Worm (Caenorhabditis elegans) whole organism, L2 larva: Measurements from ENCODE around the gene nsph-3.2.

Source experiments
- C34F6.9 ChIP-seq: fragments of 150-350 bp; optimal IDR thresholded peaks from 2 replicates; lab custom pipeline; 2014; ENCODE audit warnings: missing biosample characterization, missing genetic modification characterization
- F13H6.1 ChIP-seq: sonication (generic microtip); optimal IDR thresholded peaks from 2 replicates; lab custom pipeline; 2016; ENCODE audit warnings: missing genetic modification characterization, missing compliant biosample characterization
- Y55F3AM.14 ChIP-seq: fragments of 200-800 bp; sonication (Bioruptor generic); optimal IDR thresholded peaks from 2 replicates; lab custom pipeline; 2018; ENCODE audit warnings: mild to moderate bottlenecking, missing genetic modification characterization, missing compliant biosample characterization
- ZK546.5 ChIP-seq: sonication (generic microtip); optimal IDR thresholded peaks from 2 replicates; lab custom pipeline; 2017; ENCODE audit warnings: missing biosample characterization, missing genetic modification characterization
- alr-1 ChIP-seq: fragments of 150-350 bp; optimal IDR thresholded peaks from 2 replicates; lab custom pipeline; 2014; ENCODE audit warnings: missing biosample characterization, missing genetic modification characterization
- ama-1 ChIP-seq: fragments of 150-350 bp; optimal IDR thresholded peaks from 2 replicates; lab custom pipeline; 2018; ENCODE audit warnings: inconsistent platforms
- ceh-16 ChIP-seq: fragments of 150-350 bp; optimal IDR thresholded peaks from 2 replicates; lab custom pipeline; 2014; ENCODE audit warnings: missing biosample characterization, missing genetic modification characterization
- ceh-82 ChIP-seq: fragments of 150-350 bp; optimal IDR thresholded peaks from 2 replicates; lab custom pipeline; 2014; ENCODE audit warnings: missing biosample characterization, missing genetic modification characterization
- crh-2 ChIP-seq: sonication (generic microtip); optimal IDR thresholded peaks from 2 replicates; lab custom pipeline; 2017; ENCODE audit warnings: missing biosample characterization, missing genetic modification characterization
- dmd-4 ChIP-seq: sonication (generic microtip); optimal IDR thresholded peaks from 2 replicates; lab custom pipeline; 2017; ENCODE audit warnings: missing biosample characterization, missing genetic modification characterization
- egl-27 ChIP-seq: sonication (generic microtip); optimal IDR thresholded peaks from 3 replicates; lab custom pipeline; 2017; ENCODE audit warnings: missing biosample characterization, missing genetic modification reagents, missing genetic modification characterization
- elt-1 ChIP-seq: fragments of 150-350 bp; optimal IDR thresholded peaks from 2 replicates; lab custom pipeline; 2014; ENCODE audit warnings: missing biosample characterization, missing genetic modification characterization
- lin-11 ChIP-seq: fragments of 150-350 bp; sonication (generic microtip); optimal IDR thresholded peaks from 2 replicates; lab custom pipeline; 2014; ENCODE audit warnings: missing biosample characterization, missing genetic modification characterization, inconsistent platforms, mixed read lengths
- lin-13 ChIP-seq: fragments of 150-350 bp; optimal IDR thresholded peaks from 2 replicates; lab custom pipeline; 2014; ENCODE audit warnings: missing biosample characterization, missing genetic modification reagents, missing genetic modification characterization
- lin-39 ChIP-seq: fragments of 150-350 bp; optimal IDR thresholded peaks from 2 replicates; lab custom pipeline; 2014; ENCODE audit warnings: missing biosample characterization, missing genetic modification reagents, missing genetic modification characterization
- lsy-2 ChIP-seq, 2 experiments: fragments of 150-350 bp in 1 of 2; sonication (generic microtip) in 1 of 2; optimal IDR thresholded peaks; 2 replicates each; lab custom pipeline; 2014 to 2017; ENCODE audit warnings: missing biosample characterization in 2 of 2, missing genetic modification characterization in 2 of 2
- mbf-1 ChIP-seq: sonication (generic microtip); optimal IDR thresholded peaks from 2 replicates; lab custom pipeline; 2017; ENCODE audit warnings: missing biosample characterization, missing genetic modification characterization
- mdl-1 ChIP-seq, 2 experiments: fragments of 150-350 bp in 1 of 2; sonication (generic microtip) in 1 of 2; optimal IDR thresholded peaks; 2 replicates each; lab custom pipeline; 2017; ENCODE audit warnings: missing biosample characterization in 2 of 2, missing genetic modification characterization in 2 of 2
- nhr-10 ChIP-seq: sonication (generic microtip); optimal IDR thresholded peaks from 2 replicates; lab custom pipeline; 2017; ENCODE audit warnings: missing biosample characterization, missing genetic modification characterization
- nhr-11 ChIP-seq: fragments of 150-350 bp; optimal IDR thresholded peaks from 2 replicates; lab custom pipeline; 2014; ENCODE audit warnings: missing biosample characterization, missing genetic modification characterization
- nhr-12 ChIP-seq: fragments of 150-350 bp; optimal IDR thresholded peaks from 2 replicates; lab custom pipeline; 2014; ENCODE audit warnings: missing biosample characterization, missing genetic modification characterization
- nhr-129 ChIP-seq: fragments of 150-350 bp; optimal IDR thresholded peaks from 2 replicates; lab custom pipeline; 2014; ENCODE audit warnings: missing biosample characterization, missing genetic modification characterization
- nhr-21 ChIP-seq: fragments of 150-350 bp; optimal IDR thresholded peaks from 2 replicates; lab custom pipeline; 2014; ENCODE audit warnings: missing biosample characterization, missing genetic modification characterization
- nhr-23 ChIP-seq: fragments of 150-350 bp; optimal IDR thresholded peaks from 2 replicates; lab custom pipeline; 2014; ENCODE audit warnings: missing biosample characterization, missing genetic modification reagents, missing genetic modification characterization
- nhr-25 ChIP-seq: fragments of 150-350 bp; sonication (generic microtip); optimal IDR thresholded peaks from 3 replicates; lab custom pipeline; 2014; ENCODE audit warnings: missing biosample characterization, missing genetic modification characterization
- nhr-6 ChIP-seq: fragments of 150-350 bp; optimal IDR thresholded peaks from 2 replicates; lab custom pipeline; 2014; ENCODE audit warnings: missing biosample characterization, missing genetic modification characterization
- nhr-77 ChIP-seq: fragments of 150-350 bp; optimal IDR thresholded peaks from 2 replicates; lab custom pipeline; 2014; ENCODE audit warnings: missing biosample characterization, missing genetic modification characterization
- peb-1 ChIP-seq: fragments of 150-350 bp; optimal IDR thresholded peaks from 2 replicates; lab custom pipeline; 2014; ENCODE audit warnings: missing biosample characterization, missing genetic modification characterization
- sem-4 ChIP-seq: fragments of 150-350 bp; optimal IDR thresholded peaks from 2 replicates; lab custom pipeline; 2014; ENCODE audit warnings: missing biosample characterization, missing genetic modification reagents, missing genetic modification characterization
- skn-1 ChIP-seq: sonication (generic microtip); optimal IDR thresholded peaks from 2 replicates; lab custom pipeline; 2017; ENCODE audit warnings: missing biosample characterization, missing genetic modification characterization
- sma-9 ChIP-seq, 2 experiments: fragments of 150-350 bp in 1 of 2; sonication (generic microtip) in 1 of 2; optimal IDR thresholded peaks; 2 replicates each; lab custom pipeline; 2014 to 2016; ENCODE audit warnings: missing genetic modification characterization in 2 of 2, mild to moderate bottlenecking in 1 of 2, missing biosample characterization in 1 of 2, missing compliant biosample characterization in 1 of 2, missing genetic modification reagents in 1 of 2, moderate library complexity in 1 of 2
- unc-39 ChIP-seq: fragments of 150-350 bp; optimal IDR thresholded peaks from 2 replicates; lab custom pipeline; 2014; ENCODE audit warnings: missing biosample characterization, missing genetic modification characterization
- unc-62 ChIP-seq: fragments of 150-350 bp; optimal IDR thresholded peaks from 2 replicates; lab custom pipeline; 2014; ENCODE audit warnings: missing biosample characterization, missing genetic modification reagents, missing genetic modification characterization
- ztf-1 ChIP-seq: fragments of 200-800 bp; sonication (Bioruptor generic); conservative IDR thresholded peaks from 2 replicates; pipeline ENCODE4 v1.3.6; 2022; ENCODE audit warnings: missing genetic modification characterization, missing compliant biosample characterization
- ztf-4 ChIP-seq: fragments of 150-350 bp; optimal IDR thresholded peaks from 2 replicates; lab custom pipeline; 2014; ENCODE audit warnings: missing biosample characterization, missing genetic modification characterization

Gene nsph-3.2

ce11 chrIV:10110417-10110816 is 2.3 kb upstream of the nsph-3.2 start, which contains the start of gene egl-38:
Gene egl-38 (minus strand): TSS chrIV:10110517.
- TF ChIP-seq lin-11 (no peak), F13H6.1 (tag; lab: Kevin White, UChicago) (no peak), Y55F3AM.14 (GFP tag; lab: Kevin White, UChicago) (no peak), peb-1 (tag; lab: Kevin White, UChicago) (no peak), crh-2 (tag; lab: Kevin White, UChicago) (no peak), ceh-16 (tag; lab: Kevin White, UChicago) (no peak), egl-27 (tag; lab: Kevin White, UChicago) (no peak), unc-62 (GFP tag; lab: Kevin White, UChicago) (no peak), sem-4 (no peak), lsy-2 (tag; optimal IDR thresholded peaks at IDR 0.05; lab: Kevin White, UChicago) (no peak), nhr-25 (tag; lab: Kevin White, UChicago) (no peak), nhr-77 (tag; lab: Kevin White, UChicago) (no peak), ZK546.5 (tag; lab: Kevin White, UChicago) (no peak), elt-1 (tag; lab: Kevin White, UChicago) (no peak), nhr-21 (tag; lab: Kevin White, UChicago) (no peak), nhr-6 (tag; lab: Kevin White, UChicago) (no peak), nhr-129 (no peak), C34F6.9 (no peak)

DNA sequence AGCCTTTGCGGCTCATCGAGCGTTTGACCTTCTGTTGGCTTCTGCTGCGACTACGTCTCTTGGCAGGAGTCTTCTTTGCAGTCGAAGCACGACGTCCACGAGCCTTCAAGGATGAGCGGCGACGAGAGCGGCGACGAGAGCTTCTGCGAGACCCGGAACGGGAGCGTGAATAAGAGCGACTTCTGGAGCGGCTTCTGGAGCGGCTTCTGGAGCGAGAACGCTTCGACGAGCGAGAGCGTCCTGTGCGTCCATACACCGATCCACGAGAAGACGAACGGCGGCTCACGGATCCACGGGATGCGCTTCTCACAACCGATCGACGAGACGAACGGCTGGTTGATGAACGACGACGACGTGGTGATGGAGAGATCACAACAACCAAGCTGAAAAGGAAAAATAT is 1.8 kb upstream of the nsph-3.2 start:
- no peak for TF ChIP-seq nhr-23 (tag; lab: Kevin White, UChicago)
- TF ChIP-seq nhr-21 (tag; lab: Kevin White, UChicago): no peak
- no peak for TF ChIP-seq dmd-4 (tag; lab: Kevin White, UChicago)
- no peak for TF ChIP-seq lsy-2 (tag; optimal IDR thresholded peaks at IDR 0.05; lab: Kevin White, UChicago)
- TF ChIP-seq egl-27 (tag; lab: Kevin White, UChicago): no peak
- TF ChIP-seq lin-13 (GFP tag; lab: Kevin White, UChicago): no peak
- TF ChIP-seq unc-39 (tag; lab: Kevin White, UChicago): no peak

DNA sequence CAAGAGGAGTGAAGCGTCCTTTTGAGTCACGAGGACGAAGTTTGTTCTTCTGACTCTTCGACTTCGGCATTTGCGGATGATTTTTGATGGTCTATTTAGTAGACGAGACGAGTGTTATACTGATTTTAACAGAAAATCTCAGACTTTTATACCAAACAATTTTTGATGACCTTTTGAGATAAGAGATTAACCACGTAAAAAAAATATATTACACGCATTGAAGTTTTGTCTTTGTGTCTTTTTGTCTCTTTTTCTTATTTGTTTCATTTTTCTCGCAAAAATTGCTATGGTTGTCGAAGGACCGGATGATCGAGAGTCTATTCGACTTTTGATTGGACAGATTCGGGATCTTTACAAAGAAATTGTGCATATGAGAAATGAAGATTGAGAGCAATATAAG is 1.2 kb upstream of the nsph-3.2 start, which contains the start of gene spch-1:
Gene spch-1 (minus strand): TSS at position 101 of the 400 bp plus-strand sequence.
- TF ChIP-seq unc-62 (GFP tag; lab: Kevin White, UChicago) (no peak), ztf-1 (GFP tag; lab: Robert Waterston, UW) (no peak), lin-13 (GFP tag; lab: Kevin White, UChicago) (no peak), elt-1 (tag; lab: Kevin White, UChicago) (no peak), Y55F3AM.14 (GFP tag; lab: Kevin White, UChicago) (no peak), nhr-25 (tag; lab: Kevin White, UChicago) (no peak), lin-39 (tag; lab: Kevin White, UChicago) (no peak), nhr-11 (no peak), mbf-1 (tag; lab: Kevin White, UChicago) (no peak), ceh-16 (tag; lab: Kevin White, UChicago) (no peak), nhr-23 (tag; lab: Kevin White, UChicago) (no peak), nhr-129 (no peak), ztf-4 (tag; lab: Kevin White, UChicago) (no peak), ama-1 (no peak), nhr-12 (tag; lab: Kevin White, UChicago) (no peak), skn-1 (no peak), ceh-82 (no peak), mdl-1 (tag; optimal IDR thresholded peaks at IDR 0.05; lab: Kevin White, UChicago) (no peak)

- TF ChIP-seq alr-1 (tag; lab: Kevin White, UChicago) (no peak), ZK546.5 (tag; lab: Kevin White, UChicago) (no peak), C34F6.9 (no peak), nhr-10 (tag; lab: Kevin White, UChicago) (no peak), dmd-4 (tag; lab: Kevin White, UChicago) (no peak), sem-4 (no peak), nhr-23 (tag; lab: Kevin White, UChicago) (no peak), skn-1 (no peak), unc-62 (GFP tag; lab: Kevin White, UChicago) (no peak), sma-9 (GFP tag; optimal IDR thresholded peaks at IDR 0.05; lab: Kevin White, UChicago) (no peak), sma-9 (tag; optimal IDR thresholded peaks at IDR 0.05; lab: Kevin White, UChicago) (no peak)
Observed at ce11 chrIV:10115142-10115541, 2.5 kb downstream of the nsph-3.2 start, which contains the start of gene C04G2.10. Gene C04G2.10 (plus strand): TSS chrIV:10115442.
